Worm (Caenorhabditis elegans): Measurements from ENCODE around the gene sdz-33.

DNA sequence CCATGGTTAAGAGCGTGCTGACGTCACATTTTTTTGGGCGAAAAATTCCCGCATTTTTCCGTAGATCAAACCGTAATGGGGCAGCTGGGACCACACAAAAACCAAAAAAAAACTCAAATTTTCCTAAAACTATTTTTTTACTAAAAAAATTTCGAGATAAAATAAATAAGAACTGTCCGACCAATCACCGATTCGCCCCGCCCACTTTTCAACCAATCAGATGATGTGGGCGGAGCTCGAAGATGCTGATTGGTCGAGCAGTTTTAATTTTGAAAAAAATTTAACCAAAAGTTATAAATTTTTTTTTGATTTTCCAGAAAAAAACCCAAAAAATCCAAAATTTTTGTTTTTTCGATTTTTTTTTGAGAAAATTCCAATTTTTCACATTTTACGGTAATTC is 7.3 kb upstream of the sdz-33 start:
- no peak for TF ChIP-seq F13C5.2 (tag; optimal IDR thresholded peaks at IDR 0.05)
- TF ChIP-seq ama-1 (optimal IDR thresholded peaks at IDR 0.05), result no peak
- TF ChIP-seq sea-1 (GFP tag; conservative IDR thresholded peaks at IDR 0.05), result no peak
- no peak for TF ChIP-seq flt-1 (GFP tag; IDR thresholded peaks at IDR 0.05)
- no peak for TF ChIP-seq ceh-36 (tag; optimal IDR thresholded peaks at IDR 0.05)

Measured in whole organism, early embryonic.